Fruit fly (Drosophila melanogaster) whole organism, wandering third instar larva: ENCODE measurements around the gene CG14210.

Source experiments
- CG32264 ChIP-seq: fragments of 200-800 bp; sonication (Bioruptor generic); optimal IDR thresholded peaks from 2 replicates; lab custom pipeline; 2016; ENCODE audit warnings: missing biosample characterization, missing genetic modification characterization
- CG9705 ChIP-seq: fragments of 200-800 bp; sonication (Bioruptor generic); optimal IDR thresholded peaks from 2 replicates; lab custom pipeline; 2018; ENCODE audit warnings: missing biosample characterization, mild to moderate bottlenecking, missing genetic modification characterization
- CrebA ChIP-seq: fragments of 200-800 bp; sonication (Bioruptor generic); optimal IDR thresholded peaks from 2 replicates; lab custom pipeline; 2016; ENCODE audit warnings: missing biosample characterization, mild to moderate bottlenecking, missing genetic modification characterization, borderline replicate concordance
- Dfd ChIP-seq: fragments of >200 bp; optimal IDR thresholded peaks from 2 replicates; lab custom pipeline; 2017; ENCODE audit warnings: missing biosample characterization, missing genetic modification characterization
- Dif ChIP-seq: fragments of 200-275, 200-300 bp; sonication (Bioruptor generic); optimal IDR thresholded peaks from 2 replicates; lab custom pipeline; 2018; ENCODE audit warnings: missing biosample characterization, missing genetic modification characterization; ENCODE audit not compliant: partially characterized antibody
- GATAd ChIP-seq: sonication (Bioruptor generic); optimal IDR thresholded peaks from 2 replicates; lab custom pipeline; 2016; ENCODE audit warnings: missing biosample characterization, missing genetic modification characterization
- HLH106 ChIP-seq: fragments of 200-800 bp; optimal IDR thresholded peaks from 3 replicates; lab custom pipeline; 2019; ENCODE audit warnings: missing biosample characterization, mild to moderate bottlenecking, missing genetic modification characterization, moderate library complexity
- Hnf4 ChIP-seq: fragments of 200-800 bp; sonication (Bioruptor generic); optimal IDR thresholded peaks from 2 replicates; lab custom pipeline; 2016; ENCODE audit warnings: missing biosample characterization, mild to moderate bottlenecking, missing genetic modification characterization
- Hr78 ChIP-seq: fragments of >200 bp; optimal IDR thresholded peaks from 2 replicates; lab custom pipeline; 2017; ENCODE audit warnings: missing biosample characterization, missing genetic modification characterization
- Hr83 ChIP-seq: fragments of 200-300 bp; sonication (Bioruptor generic); optimal IDR thresholded peaks from 2 replicates; lab custom pipeline; 2016; ENCODE audit warnings: missing biosample characterization, mild to moderate bottlenecking, missing genetic modification characterization, moderate library complexity; ENCODE audit not compliant: poor library complexity, severe bottlenecking
- Jra ChIP-seq: sonication (Bioruptor generic); optimal IDR thresholded peaks from 2 replicates; lab custom pipeline; 2016; ENCODE audit warnings: missing biosample characterization, missing genetic modification characterization
- Myc ChIP-seq: fragments of >200 bp; optimal IDR thresholded peaks from 2 replicates; lab custom pipeline; 2017
- N ChIP-seq: fragments of >200 bp; optimal IDR thresholded peaks from 2 replicates; lab custom pipeline; 2018; ENCODE audit warnings: missing biosample characterization, missing external identifiers, missing genetic modification characterization
- OdsH ChIP-seq: fragments of 200-800 bp; sonication (Bioruptor generic); optimal IDR thresholded peaks from 2 replicates; lab custom pipeline; 2016; ENCODE audit warnings: missing biosample characterization, mild to moderate bottlenecking, missing genetic modification characterization
- Rel ChIP-seq, 2 experiments: fragments of 200-800 bp; sonication (Bioruptor generic) in 1 of 2; optimal IDR thresholded peaks; 2 replicates in 1 of 2; 3 replicates in 1 of 2; lab custom pipeline; 2016 to 2019; ENCODE audit warnings: mild to moderate bottlenecking in 2 of 2, missing biosample characterization in 2 of 2, missing genetic modification characterization in 2 of 2, moderate library complexity in 1 of 2
- Sp1 ChIP-seq: fragments of 200-800 bp; sonication (Bioruptor generic); optimal IDR thresholded peaks from 3 replicates; lab custom pipeline; 2019; ENCODE audit warnings: missing biosample characterization, mild to moderate bottlenecking, missing genetic modification characterization, moderate library complexity
- Vsx2 ChIP-seq: fragments of 200-300, 225-300 bp; sonication (Bioruptor generic); optimal IDR thresholded peaks from 2 replicates; lab custom pipeline; 2018; ENCODE audit warnings: missing biosample characterization, missing genetic modification characterization; ENCODE audit not compliant: partially characterized antibody
- br ChIP-seq: fragments of 200-800 bp; sonication (Bioruptor generic); optimal IDR thresholded peaks from 2 replicates; lab custom pipeline; 2016; ENCODE audit warnings: missing biosample characterization, missing genetic modification characterization
- dl ChIP-seq, 2 experiments: fragments of 175-275, 200-275 bp in 1 of 2; fragments of 200-275 bp in 1 of 2; sonication (Bioruptor generic); optimal IDR thresholded peaks; lab custom pipeline; 2018; ENCODE audit warnings: mild to moderate bottlenecking in 2 of 2, missing biosample characterization in 2 of 2, missing genetic modification characterization in 2 of 2, moderate library complexity in 2 of 2; ENCODE audit not compliant: partially characterized antibody in 2 of 2, insufficient read depth in 1 of 2
- dmrt93B ChIP-seq: fragments of 200-800 bp; sonication (Bioruptor generic); optimal IDR thresholded peaks from 2 replicates; lab custom pipeline; 2018; ENCODE audit warnings: missing biosample characterization, mild to moderate bottlenecking, missing genetic modification characterization
- dsf ChIP-seq: sonication (Bioruptor generic); optimal IDR thresholded peaks from 2 replicates; lab custom pipeline; 2016; ENCODE audit warnings: missing biosample characterization, missing genetic modification characterization, borderline replicate concordance
- ey ChIP-seq: fragments of 200-800 bp; sonication (Bioruptor generic); optimal IDR thresholded peaks from 2 replicates; lab custom pipeline; 2016; ENCODE audit warnings: missing biosample characterization, missing genetic modification characterization
- foxo ChIP-seq, 2 experiments: fragments of 200-800 bp; sonication (Bioruptor generic); optimal IDR thresholded peaks; 2 replicates in 1 of 2; 3 replicates in 1 of 2; lab custom pipeline; 2016 to 2017; ENCODE audit warnings: missing biosample characterization in 2 of 2, missing genetic modification characterization in 2 of 2
- fru ChIP-seq: fragments of 200-800 bp; sonication (Bioruptor generic); optimal IDR thresholded peaks from 3 replicates; lab custom pipeline; 2016; ENCODE audit warnings: missing biosample characterization, mild to moderate bottlenecking, missing genetic modification characterization
- h ChIP-seq: fragments of 200-800 bp; sonication (Bioruptor generic); optimal IDR thresholded peaks from 3 replicates; lab custom pipeline; 2016; ENCODE audit warnings: missing biosample characterization, mild to moderate bottlenecking, missing genetic modification characterization
- jim ChIP-seq: fragments of 175-275, 200-325 bp; sonication (Bioruptor generic); optimal IDR thresholded peaks from 2 replicates; lab custom pipeline; 2016; ENCODE audit warnings: missing biosample characterization, mild to moderate bottlenecking, missing genetic modification characterization
- lola ChIP-seq: fragments of >200 bp; optimal IDR thresholded peaks from 2 replicates; lab custom pipeline; 2017; ENCODE audit warnings: missing biosample characterization, missing genetic modification characterization
- pan ChIP-seq: fragments of >200 bp; optimal IDR thresholded peaks from 2 replicates; lab custom pipeline; 2017
- psq ChIP-seq: fragments of 200-800 bp; sonication (Bioruptor generic); optimal IDR thresholded peaks from 3 replicates; lab custom pipeline; 2017; ENCODE audit warnings: missing biosample characterization, mild to moderate bottlenecking, missing genetic modification characterization, moderate library complexity
- rgr ChIP-seq: fragments of 200-800 bp; sonication (Bioruptor generic); optimal IDR thresholded peaks from 3 replicates; lab custom pipeline; 2016; ENCODE audit warnings: missing biosample characterization, mild to moderate bottlenecking, missing genetic modification characterization
- sage ChIP-seq: fragments of 200-800 bp; sonication (Bioruptor generic); optimal IDR thresholded peaks from 2 replicates; lab custom pipeline; 2016; ENCODE audit warnings: missing biosample characterization, mild to moderate bottlenecking, missing genetic modification characterization
- sv ChIP-seq: fragments of 200-800 bp; sonication (Bioruptor generic); optimal IDR thresholded peaks from 3 replicates; lab custom pipeline; 2016; ENCODE audit warnings: missing biosample characterization, missing genetic modification characterization
- tai ChIP-seq: sonication (Bioruptor generic); optimal IDR thresholded peaks from 2 replicates; lab custom pipeline; 2016; ENCODE audit warnings: missing biosample characterization, missing genetic modification characterization
- woc ChIP-seq: sonication (Bioruptor generic); optimal IDR thresholded peaks from 2 replicates; lab custom pipeline; 2016; ENCODE audit warnings: missing biosample characterization, mild to moderate bottlenecking, missing genetic modification characterization

The CG14210 gene

DNA sequence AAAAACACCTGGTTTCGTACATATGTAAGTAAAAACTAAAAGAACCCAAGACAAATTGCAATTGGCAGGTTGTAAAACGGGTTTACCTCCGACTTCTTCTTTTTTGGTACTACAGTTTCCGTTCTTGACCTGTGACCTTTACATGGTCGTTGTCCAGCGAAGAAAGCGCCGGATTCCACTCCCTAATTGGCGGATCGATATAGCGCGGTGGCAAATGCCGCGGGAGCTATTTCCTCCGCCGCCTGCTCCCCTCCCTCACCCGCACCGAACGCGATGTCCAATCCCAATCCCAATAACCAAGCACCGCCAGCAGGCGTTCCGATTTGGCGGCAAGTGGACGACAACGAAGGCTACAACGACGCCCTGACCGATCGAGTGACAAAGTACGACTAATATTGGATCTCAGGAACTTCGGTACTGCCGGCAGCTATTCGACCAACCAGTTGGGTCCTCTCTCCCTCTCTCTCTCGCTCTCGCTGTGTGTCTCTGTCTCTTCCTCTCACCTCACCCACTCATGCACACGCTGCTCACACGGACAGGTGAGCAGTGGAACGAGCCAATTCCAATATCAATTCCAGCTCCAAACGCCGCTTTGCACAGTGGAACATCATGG, 46.7 kb downstream of the CG14210 start:
- no peak for TF ChIP-seq Dfd (GFP tag; lab: Kevin White, UChicago)
- no peak for TF ChIP-seq fru (GFP tag; lab: Kevin White, UChicago)
- TF ChIP-seq h (GFP tag; lab: Kevin White, UChicago): no peak
- no peak for TF ChIP-seq psq (GFP tag; lab: Kevin White, UChicago)
- TF ChIP-seq sage (GFP tag; lab: Kevin White, UChicago): no peak
- TF ChIP-seq CG9705 (GFP tag; lab: Kevin White, UChicago): no peak
- peak; percentile 85 for TF ChIP-seq Vsx2 (GFP tag; lab: Kevin White, UChicago)
- TF ChIP-seq CG32264 (GFP tag; lab: Kevin White, UChicago): no peak
- TF ChIP-seq Hr78 (GFP tag; lab: Kevin White, UChicago): no peak
- peak; percentile 90 for TF ChIP-seq Dif (GFP tag; lab: Kevin White, UChicago)
- peak; percentile 53 for TF ChIP-seq Hr83 (GFP tag; lab: Kevin White, UChicago)
- TF ChIP-seq dmrt93B (GFP tag; lab: Kevin White, UChicago): no peak
- TF ChIP-seq dl (GFP tag; optimal IDR thresholded peaks at IDR 0.05; lab: Kevin White, UChicago; ENCODE audit: insufficient read depth in 1 of 2, partially characterized antibody in 2 of 2): peak in 1 of 2 experiments; percentile 74
- no peak for TF ChIP-seq Rel (GFP tag; optimal IDR thresholded peaks at IDR 0.05; lab: Kevin White, UChicago)
- TF ChIP-seq Rel (tag; optimal IDR thresholded peaks at IDR 0.05; lab: Kevin White, UChicago): no peak
- TF ChIP-seq sv (GFP tag; lab: Kevin White, UChicago): no peak
- TF ChIP-seq, all 38 proteins: peak for 4

DNA sequence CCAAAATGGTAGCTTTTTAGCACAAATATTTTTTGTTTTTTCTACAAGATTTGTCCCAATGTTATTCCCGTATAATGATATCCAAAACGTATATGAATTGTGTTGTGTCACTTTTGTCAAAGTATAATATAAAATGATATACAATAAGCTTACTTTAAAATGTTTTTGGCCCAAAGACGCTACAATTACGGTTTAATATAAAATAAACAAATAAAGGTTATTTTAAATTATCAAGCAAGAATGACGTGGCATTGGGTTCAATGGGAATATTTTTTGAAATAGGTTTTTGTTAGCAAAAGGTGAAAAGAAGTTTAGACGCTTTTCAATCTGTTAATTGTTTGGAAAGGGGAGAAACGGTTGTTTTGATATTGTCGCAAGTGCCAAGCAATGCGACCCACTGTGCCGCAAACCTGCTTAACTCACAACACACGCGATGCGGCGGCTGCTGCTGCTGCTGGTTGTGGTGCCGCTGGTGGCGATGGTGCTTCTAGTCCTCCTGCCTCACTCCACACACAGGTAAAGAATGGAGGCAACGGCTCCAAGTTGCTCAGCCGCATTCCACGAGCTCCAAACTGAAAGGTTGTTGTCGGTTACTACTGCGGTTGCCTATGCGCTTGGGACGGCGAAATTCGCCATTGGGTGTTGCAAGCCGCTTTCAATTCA, 47.3 kb downstream of the CG14210 start:
- TF ChIP-seq br (GFP tag; lab: Kevin White, UChicago): peak; percentile 34
- peak; percentile 37 for TF ChIP-seq psq (GFP tag; lab: Kevin White, UChicago)
- peak; percentile 3 for TF ChIP-seq Hr83 (GFP tag; lab: Kevin White, UChicago)
- peak; percentile 14 for TF ChIP-seq rgr (GFP tag; lab: Kevin White, UChicago)
- no peak for TF ChIP-seq Myc
- no peak for TF ChIP-seq sage (GFP tag; lab: Kevin White, UChicago)
- no peak for TF ChIP-seq dmrt93B (GFP tag; lab: Kevin White, UChicago)
- no peak for TF ChIP-seq CrebA (GFP tag; lab: Kevin White, UChicago)
- no peak for TF ChIP-seq sv (GFP tag; lab: Kevin White, UChicago)
- TF ChIP-seq dsf (GFP tag; lab: Kevin White, UChicago): no peak
- TF ChIP-seq GATAd: no peak
- peak; percentile 5 for TF ChIP-seq CG9705 (GFP tag; lab: Kevin White, UChicago)
- peak; percentile 6 for TF ChIP-seq h (GFP tag; lab: Kevin White, UChicago)
- no peak for TF ChIP-seq jim (GFP tag; lab: Kevin White, UChicago)
- TF ChIP-seq Jra (GFP tag; lab: Kevin White, UChicago): no peak
- TF ChIP-seq Hnf4 (GFP tag; lab: Kevin White, UChicago): no peak
- TF ChIP-seq tai (GFP tag; lab: Kevin White, UChicago): no peak
- TF ChIP-seq HLH106 (tag; lab: Kevin White, UChicago): peak; percentile 64
- peak; percentile 68 for TF ChIP-seq Sp1
- TF ChIP-seq Dfd (GFP tag; lab: Kevin White, UChicago): no peak
- TF ChIP-seq fru (GFP tag; lab: Kevin White, UChicago): peak; percentile 37
- TF ChIP-seq N (GFP tag; lab: Kevin White, UChicago): no peak
- peak in 1 of 2 experiments; percentile 45 for TF ChIP-seq foxo (GFP tag; optimal IDR thresholded peaks at IDR 0.05; lab: Kevin White, UChicago)
- no peak for TF ChIP-seq lola (GFP tag; lab: Kevin White, UChicago)
- no peak for TF ChIP-seq pan (lab: Kevin White, UChicago)
- TF ChIP-seq dl (GFP tag; optimal IDR thresholded peaks at IDR 0.05; lab: Kevin White, UChicago; ENCODE audit: insufficient read depth in 1 of 2, partially characterized antibody in 2 of 2): peak in 1 of 2 experiments; percentile 33
- TF ChIP-seq OdsH (GFP tag; lab: Kevin White, UChicago): peak; percentile 16
- TF ChIP-seq ey (GFP tag; lab: Kevin White, UChicago): peak; percentile 39
- peak; percentile 79 for TF ChIP-seq woc
